Worm (Caenorhabditis elegans): ENCODE results near the gene R09B5.11.

DNA sequence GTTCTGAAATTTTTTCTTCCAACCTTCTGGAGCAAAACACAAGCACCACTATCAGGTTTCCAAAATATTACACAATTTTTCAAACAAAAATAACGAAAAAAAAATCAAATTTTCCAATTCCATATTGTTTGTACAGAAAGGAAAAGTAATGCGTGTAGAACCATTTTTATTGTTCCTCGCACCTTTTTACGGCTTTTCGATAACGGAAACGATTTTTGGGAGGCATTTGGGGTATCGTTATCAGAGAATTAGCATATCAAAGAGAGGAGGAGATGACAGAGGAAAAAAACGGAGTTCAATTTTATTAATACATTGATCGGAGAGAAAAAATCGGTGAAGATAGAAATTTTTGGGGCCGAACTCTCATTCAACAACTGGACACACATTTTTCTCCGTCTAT lies 49.2 kb upstream of the R09B5.11 start:
- TF ChIP-seq him-1 (tag; optimal IDR thresholded peaks at IDR 0.05) (no peak), W03F9.2 (tag; optimal IDR thresholded peaks at IDR 0.05) (no peak), dao-5 (tag; optimal IDR thresholded peaks at IDR 0.05) (no peak)
